Worm (Caenorhabditis elegans) whole organism, L3 larva: ENCODE data around the gene mig-2.

Experiments used
- aly-2 ChIP-seq: fragments of 150-350 bp; optimal IDR thresholded peaks from 2 replicates; lab custom pipeline; 2014; ENCODE audit warnings: missing biosample characterization, missing genetic modification characterization
- nhr-237 ChIP-seq: fragments of 150-350 bp; optimal IDR thresholded peaks from 2 replicates; lab custom pipeline; 2014; ENCODE audit warnings: missing biosample characterization, missing genetic modification characterization

ce11 chrX:11558156-11558555, 9.7 kb downstream of the mig-2 start:
- TF ChIP-seq nhr-237 (no peak), aly-2 (tag; lab: Kevin White, UChicago) (no peak)
